Fruit fly (Drosophila melanogaster) Kc167 (cell line): Measurements from ENCODE around the gene CG10222.

ENCODE experiments used
- h ChIP-seq: fragments of >200 bp; optimal IDR thresholded peaks from 3 replicates; lab custom pipeline; 2018; ENCODE audit warnings: missing external identifiers
- insv ChIP-seq: fragments of >200 bp; optimal IDR thresholded peaks from 3 replicates; lab custom pipeline; 2018; ENCODE audit warnings: missing external identifiers
- psq ChIP-seq: fragments of >200 bp; optimal IDR thresholded peaks from 2 replicates; lab custom pipeline; 2017; ENCODE audit warnings: missing external identifiers

DNA sequence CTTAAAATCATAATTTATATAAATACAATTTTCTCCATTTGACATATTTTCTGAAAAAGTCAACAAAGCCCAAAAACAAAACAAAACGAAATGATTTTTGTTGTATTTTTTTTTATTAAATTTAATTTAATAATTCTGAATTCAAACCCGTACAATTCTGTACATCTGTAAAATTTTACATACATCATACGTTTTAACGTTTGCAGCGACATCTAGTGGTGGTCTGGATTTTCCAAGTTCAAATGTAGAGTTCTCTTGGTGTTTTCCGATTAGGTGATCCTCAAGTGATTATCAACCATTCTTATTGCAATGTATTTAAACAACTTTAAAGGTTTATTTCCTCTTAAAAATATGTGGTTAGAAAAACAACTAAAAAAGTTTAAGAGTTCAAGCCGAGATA is 1.3 kb downstream of the CG10222 start:
- TF ChIP-seq h (lab: Kevin White, UChicago) (no peak), psq (lab: Kevin White, UChicago) (no peak), insv (no peak)
